Fruit fly (Drosophila melanogaster) whole organism, pupa: ENCODE results near the gene ranshi.

Experiments
- CG10348 ChIP-seq: fragments of 200-800 bp; sonication (Bioruptor generic); IDR thresholded peaks from 2 replicates; pipeline ENCODE4 v1.3.6; 2022; ENCODE audit warnings: missing biosample characterization, missing genetic modification characterization
- CG12605 ChIP-seq: fragments of 200-800 bp; sonication (Bioruptor generic); IDR thresholded peaks from 2 replicates; pipeline ENCODE4 v1.3.6; 2022; ENCODE audit warnings: missing biosample characterization, missing genetic modification characterization
- CG13204 ChIP-seq: fragments of 200-800 bp; sonication (Bioruptor generic); optimal IDR thresholded peaks from 2 replicates; lab custom pipeline; 2018; ENCODE audit warnings: missing biosample characterization, mild to moderate bottlenecking, missing genetic modification characterization, moderate library complexity
- CG14655 ChIP-seq: fragments of 200-800 bp; sonication (Bioruptor generic); optimal IDR thresholded peaks from 3 replicates; lab custom pipeline; 2017; ENCODE audit warnings: mild to moderate bottlenecking, missing biosample characterization, missing genetic modification reagents, missing genetic modification characterization
- CG17806 ChIP-seq: fragments of 200-800 bp; sonication (Bioruptor generic); optimal IDR thresholded peaks from 2 replicates; lab custom pipeline; 2018; ENCODE audit warnings: missing biosample characterization, mild to moderate bottlenecking, missing genetic modification characterization, moderate library complexity
- CG34367 ChIP-seq: fragments of 200-800 bp; sonication (Bioruptor generic); optimal IDR thresholded peaks from 2 replicates; lab custom pipeline; 2018; ENCODE audit warnings: missing biosample characterization, mild to moderate bottlenecking, missing genetic modification characterization
- CG4496 ChIP-seq: fragments of 200-800 bp; sonication (Bioruptor generic); IDR thresholded peaks from 3 replicates; pipeline ENCODE4 v1.3.6; 2022; ENCODE audit warnings: missing biosample characterization, missing genetic modification characterization
- CG8159 ChIP-seq: fragments of 200-800 bp; sonication (Bioruptor generic); optimal IDR thresholded peaks from 3 replicates; lab custom pipeline; 2018; ENCODE audit warnings: missing biosample characterization, mild to moderate bottlenecking, missing genetic modification characterization, moderate library complexity
- D1 ChIP-seq: fragments of 200-800 bp; sonication (Bioruptor generic); optimal IDR thresholded peaks from 2 replicates; lab custom pipeline; 2018; ENCODE audit warnings: missing biosample characterization, mild to moderate bottlenecking, missing genetic modification characterization, moderate library complexity
- EcR ChIP-seq: fragments of 200-800 bp; sonication (Bioruptor generic); optimal IDR thresholded peaks from 3 replicates; lab custom pipeline; 2019; ENCODE audit warnings: missing biosample characterization, missing genetic modification characterization, mild to moderate bottlenecking, moderate library complexity, missing genetic modification reagents
- Snoo ChIP-seq: fragments of 200-800 bp; sonication (Bioruptor generic); optimal IDR thresholded peaks from 3 replicates; lab custom pipeline; 2017; ENCODE audit warnings: missing biosample characterization, mild to moderate bottlenecking, missing genetic modification characterization, inconsistent platforms
- gl ChIP-seq: fragments of 200-800 bp; sonication (Bioruptor generic); optimal IDR thresholded peaks from 2 replicates; lab custom pipeline; 2018; ENCODE audit warnings: missing biosample characterization, mild to moderate bottlenecking, missing genetic modification characterization

dm6 chr3R:8747871-8748775 lies 18.6 kb upstream of the ranshi start:
- TF ChIP-seq CG4496 (GFP tag; lab: Robert Waterston, UW) = peak; percentile 75; the same call in 2 of the 3 replicates
- peak; percentile 64 for TF ChIP-seq CG17806 (tag; lab: Kevin White, UChicago)
- TF ChIP-seq Snoo (tag; lab: Kevin White, UChicago) = peak; percentile 83
- TF ChIP-seq EcR (GFP tag; lab: Kevin White, UChicago) = peak; percentile 94
- TF ChIP-seq D1 (tag; lab: Kevin White, UChicago) = peak; percentile 32
- peak; percentile 71 for TF ChIP-seq CG34367 (tag; lab: Kevin White, UChicago)
- peak; percentile 79 for TF ChIP-seq CG8159
- peak; percentile 42; the same call in 1 of the 2 replicates for TF ChIP-seq CG12605 (GFP tag; lab: Robert Waterston, UW)
- TF ChIP-seq CG13204 (GFP tag; lab: Kevin White, UChicago) = peak; percentile 40
- TF ChIP-seq gl (tag; lab: Kevin White, UChicago) = peak; percentile 1
- 0 out of 2 replicates have a peak, but pooled peaks have one; percentile 40 for TF ChIP-seq CG10348 (GFP tag; lab: Robert Waterston, UW)
- peak; percentile 77 for TF ChIP-seq CG14655 (GFP tag; lab: Kevin White, UChicago)
